Worm (Caenorhabditis elegans) whole organism, midembryonic: ENCODE data around the gene ins-8.

Experiments used
- T22C8.4 ChIP-seq: fragments of 200-800 bp; sonication (Bioruptor generic); IDR thresholded peaks from 2 replicates; pipeline ENCODE4 v1.3.6; 2022; ENCODE audit warnings: missing genetic modification characterization, missing compliant biosample characterization
- cog-1 ChIP-seq: sonication (generic microtip); optimal IDR thresholded peaks from 2 replicates; lab custom pipeline; 2016; ENCODE audit warnings: missing genetic modification characterization, missing compliant biosample characterization
- flt-1 ChIP-seq: fragments of 200-800 bp; sonication (Bioruptor generic); IDR thresholded peaks from 2 replicates; pipeline ENCODE4 v1.3.6; 2022; ENCODE audit warnings: missing genetic modification characterization, missing compliant biosample characterization
- klf-2 ChIP-seq: fragments of 200-800 bp; sonication (Bioruptor generic); conservative IDR thresholded peaks from 2 replicates; pipeline ENCODE4 v1.3.6; 2022; ENCODE audit warnings: missing genetic modification reagents, missing genetic modification characterization, missing compliant biosample characterization
- med-1 ChIP-seq: sonication (generic microtip); optimal IDR thresholded peaks from 2 replicates; lab custom pipeline; 2017; ENCODE audit warnings: missing genetic modification characterization, mild to moderate bottlenecking, missing compliant biosample characterization, antibody characterized with exemption, missing genetic modification reagents; ENCODE audit not compliant: insufficient read depth
- ref-1 ChIP-seq: fragments of 200-800 bp; sonication (Bioruptor generic); conservative IDR thresholded peaks from 2 replicates; pipeline ENCODE4 v1.3.6; 2022; ENCODE audit warnings: missing genetic modification reagents, missing genetic modification characterization, missing compliant biosample characterization
- tab-1 ChIP-seq: fragments of 200-800 bp; sonication (Bioruptor generic); IDR thresholded peaks from 2 replicates; pipeline ENCODE4 v1.3.6; 2022; ENCODE audit warnings: missing genetic modification characterization, missing compliant biosample characterization
- ztf-23 ChIP-seq: fragments of 200-800 bp; sonication (Bioruptor generic); IDR thresholded peaks from 2 replicates; pipeline ENCODE4 v1.3.6; 2022; ENCODE audit warnings: missing genetic modification reagents, missing genetic modification characterization, missing compliant biosample characterization

- TF ChIP-seq T22C8.4 (no peak), flt-1 (GFP tag; lab: Robert Waterston, UW) (no peak), ref-1 (no peak), tab-1 (GFP tag; lab: Robert Waterston, UW) (no peak), ztf-23 (GFP tag; lab: Robert Waterston, UW) (no peak), med-1 (no peak), klf-2 (GFP tag; lab: Robert Waterston, UW) (no peak), cog-1 (tag; lab: Kevin White, UChicago) (no peak)
Observed at ce11 chrIV:9675572-9675971, 5.2 kb downstream of the ins-8 start, which contains the start of gene nhr-34.
